Worm (Caenorhabditis elegans) whole organism, midembryonic: ENCODE data around the gene fbxb-6.
"Not testable (repeated sequence)": the region's sequence is repeated elsewhere in the genome, so short reads cannot be mapped to it uniquely, and the experiment has no call there.

ENCODE experiments used
- T22C8.4 ChIP-seq: fragments of 200-800 bp; sonication (Bioruptor generic); IDR thresholded peaks from 2 replicates; pipeline ENCODE4 v1.3.6; 2022; ENCODE audit warnings: missing genetic modification characterization, missing compliant biosample characterization
- flt-1 ChIP-seq: fragments of 200-800 bp; sonication (Bioruptor generic); IDR thresholded peaks from 2 replicates; pipeline ENCODE4 v1.3.6; 2022; ENCODE audit warnings: missing genetic modification characterization, missing compliant biosample characterization
- tab-1 ChIP-seq: fragments of 200-800 bp; sonication (Bioruptor generic); IDR thresholded peaks from 2 replicates; pipeline ENCODE4 v1.3.6; 2022; ENCODE audit warnings: missing genetic modification characterization, missing compliant biosample characterization
- ztf-23 ChIP-seq: fragments of 200-800 bp; sonication (Bioruptor generic); IDR thresholded peaks from 2 replicates; pipeline ENCODE4 v1.3.6; 2022; ENCODE audit warnings: missing genetic modification reagents, missing genetic modification characterization, missing compliant biosample characterization

ce11 chrII:2032282-2032681, 32.3 kb upstream of the fbxb-6 start, which contains the start of gene btb-4:
- TF ChIP-seq ztf-23; flt-1; T22C8.4; tab-1 (GFP tag; lab: Robert Waterston, UW): not testable (repeated sequence)
